Fruit fly (Drosophila melanogaster) whole organism, embryonic: ENCODE data around the gene CG42656.
A peak's percentile ranks its signal among the peaks of the same experiment; 100 is the strongest.

ENCODE experiments used
- Adf1 ChIP-seq: fragments of 200-800 bp; sonication (Bioruptor generic); IDR thresholded peaks from 2 replicates; pipeline ENCODE4 v1.3.6; 2022; ENCODE audit warnings: missing biosample characterization, missing genetic modification characterization
- CG10267 ChIP-seq: fragments of 200-800 bp; sonication (Bioruptor generic); optimal IDR thresholded peaks from 2 replicates; lab custom pipeline; 2018; ENCODE audit warnings: missing biosample characterization, mild to moderate bottlenecking, missing genetic modification characterization, moderate library complexity
- CG14710 ChIP-seq: fragments of 200-800 bp; sonication (Bioruptor generic); optimal IDR thresholded peaks from 3 replicates; lab custom pipeline; 2019; ENCODE audit warnings: missing biosample characterization, mild to moderate bottlenecking, missing genetic modification characterization, moderate library complexity
- CG16779 ChIP-seq: fragments of 200-800 bp; sonication (Bioruptor generic); IDR thresholded peaks from 2 replicates; pipeline ENCODE4 v1.3.6; 2022; ENCODE audit warnings: missing biosample characterization, missing genetic modification characterization
- CG16813 ChIP-seq: fragments of 200-800 bp; sonication (Bioruptor generic); IDR thresholded peaks from 3 replicates; pipeline ENCODE4 v1.3.6; 2022; ENCODE audit warnings: missing biosample characterization, missing genetic modification characterization; ENCODE audit not compliant: partially characterized antibody
- CG17359 ChIP-seq: fragments of 200-800 bp; sonication (Bioruptor generic); optimal IDR thresholded peaks from 3 replicates; lab custom pipeline; 2018; ENCODE audit warnings: missing biosample characterization, mild to moderate bottlenecking, missing genetic modification characterization, moderate library complexity
- CG17385 ChIP-seq: fragments of 200-800 bp; sonication (Bioruptor generic); optimal IDR thresholded peaks from 3 replicates; lab custom pipeline; 2018; ENCODE audit warnings: missing biosample characterization, mild to moderate bottlenecking, missing genetic modification characterization
- CG18011 ChIP-seq: fragments of 200-800 bp; sonication (Bioruptor generic); optimal IDR thresholded peaks from 2 replicates; lab custom pipeline; 2017; ENCODE audit warnings: missing biosample characterization, missing genetic modification characterization, mild to moderate bottlenecking, moderate library complexity, missing genotype
- CG30431 ChIP-seq: fragments of 200-800 bp; sonication (Bioruptor generic); optimal IDR thresholded peaks from 2 replicates; lab custom pipeline; 2017; ENCODE audit warnings: missing biosample characterization, missing genetic modification characterization
- CG3163 ChIP-seq: fragments of 200-800 bp; sonication (Bioruptor generic); optimal IDR thresholded peaks from 3 replicates; lab custom pipeline; 2016; ENCODE audit warnings: missing biosample characterization, missing genetic modification characterization
- CG34376 ChIP-seq: fragments of 200-800 bp; sonication (Bioruptor generic); optimal IDR thresholded peaks from 2 replicates; lab custom pipeline; 2018; ENCODE audit warnings: missing biosample characterization, mild to moderate bottlenecking, missing genetic modification characterization
- CG4730 ChIP-seq: fragments of 200-800 bp; sonication (Bioruptor generic); IDR thresholded peaks from 2 replicates; pipeline ENCODE4 v1.3.6; 2022; ENCODE audit warnings: missing biosample characterization, missing genetic modification characterization
- CG6254 ChIP-seq: fragments of 200-800 bp; sonication (Bioruptor generic); optimal IDR thresholded peaks from 3 replicates; lab custom pipeline; 2017; ENCODE audit warnings: mild to moderate bottlenecking, missing biosample characterization, missing genetic modification reagents, missing genetic modification characterization
- CG6683 ChIP-seq: fragments of 200-800 bp; sonication (Bioruptor generic); optimal IDR thresholded peaks from 2 replicates; lab custom pipeline; 2017; ENCODE audit warnings: missing biosample characterization, mild to moderate bottlenecking, missing genetic modification characterization, missing genetic modification reagents
- CG6791 ChIP-seq: fragments of 200-800 bp; sonication (Bioruptor generic); IDR thresholded peaks from 3 replicates; pipeline ENCODE4 v1.3.6; 2022; ENCODE audit warnings: missing biosample characterization, missing genetic modification characterization; ENCODE audit not compliant: partially characterized antibody
- Dip3 ChIP-seq: fragments of 200-800 bp; sonication (Bioruptor generic); optimal IDR thresholded peaks from 3 replicates; lab custom pipeline; 2016; ENCODE audit warnings: missing biosample characterization, missing genetic modification characterization
- E2f2 ChIP-seq: fragments of 200-800 bp; sonication (Bioruptor generic); IDR thresholded peaks from 2 replicates; pipeline ENCODE4 v1.3.6; 2022; ENCODE audit warnings: missing biosample characterization, missing genetic modification characterization
- Fer3 ChIP-seq: fragments of 200-800 bp; sonication (Bioruptor generic); optimal IDR thresholded peaks from 2 replicates; lab custom pipeline; 2018; ENCODE audit warnings: missing biosample characterization, mild to moderate bottlenecking, missing genetic modification characterization, moderate library complexity
- HLH4C ChIP-seq: fragments of 200-800 bp; sonication (Bioruptor generic); IDR thresholded peaks from 3 replicates; pipeline ENCODE4 v1.3.6; 2022; ENCODE audit warnings: missing biosample characterization, missing genetic modification characterization; ENCODE audit not compliant: partially characterized antibody
- Lhr ChIP-seq: fragments of 200-800 bp; sonication (Bioruptor generic); optimal IDR thresholded peaks from 3 replicates; lab custom pipeline; 2017; ENCODE audit warnings: mild to moderate bottlenecking, missing biosample characterization, missing genetic modification reagents, missing genetic modification characterization
- Med ChIP-seq: fragments of 200-800 bp; sonication (Bioruptor generic); peaks from one replicate; lab custom pipeline; 2016; ENCODE audit warnings: missing biosample characterization, missing genetic modification characterization, mild to moderate bottlenecking, inconsistent platforms, moderate library complexity
- Nf-YC ChIP-seq: fragments of 200-800 bp; optimal IDR thresholded peaks from 3 replicates; lab custom pipeline; 2019; ENCODE audit warnings: missing biosample characterization, mild to moderate bottlenecking, missing genetic modification characterization, moderate library complexity
- Pdp1 ChIP-seq, 2 experiments: fragments of 200-800 bp; sonication (Bioruptor generic); optimal IDR thresholded peaks; 3 replicates each; lab custom pipeline; 2016; ENCODE audit warnings: missing biosample characterization in 2 of 2, missing genetic modification characterization in 2 of 2, mild to moderate bottlenecking in 1 of 2, moderate library complexity in 1 of 2
- Poxn ChIP-seq: fragments of 200-800 bp; sonication (Bioruptor generic); IDR thresholded peaks from 2 replicates; pipeline ENCODE4 v1.3.6; 2022; ENCODE audit warnings: missing biosample characterization, missing genetic modification characterization
- Xbp1 ChIP-seq: fragments of 200-800 bp; sonication (Bioruptor generic); optimal IDR thresholded peaks from 3 replicates; lab custom pipeline; 2016; ENCODE audit warnings: missing biosample characterization, mild to moderate bottlenecking, missing genetic modification characterization
- cad ChIP-seq: fragments of >200 bp; optimal IDR thresholded peaks from 2 replicates; lab custom pipeline; 2017; ENCODE audit warnings: missing biosample characterization, missing genetic modification characterization
- chinmo ChIP-seq: fragments of 200-800 bp; sonication (Bioruptor generic); IDR thresholded peaks from 4 replicates; pipeline ENCODE4 v1.3.6; 2022; ENCODE audit warnings: missing biosample characterization, missing genetic modification characterization; ENCODE audit not compliant: partially characterized antibody
- cwo ChIP-seq: fragments of 200-800 bp; sonication (Bioruptor generic); optimal IDR thresholded peaks from 3 replicates; lab custom pipeline; 2017; ENCODE audit warnings: missing biosample characterization, missing genetic modification characterization, mild to moderate bottlenecking, moderate library complexity, missing genetic modification reagents
- dpn ChIP-seq, 2 experiments: fragments of 200-800 bp; sonication (Bioruptor generic); optimal IDR thresholded peaks; 3 replicates each; lab custom pipeline; 2016; ENCODE audit warnings: missing biosample characterization in 2 of 2, missing genetic modification characterization in 2 of 2
- dysf ChIP-seq: fragments of 200-800 bp; sonication (Bioruptor generic); IDR thresholded peaks from 3 replicates; pipeline ENCODE4 v1.3.6; 2022; ENCODE audit warnings: missing biosample characterization, missing genetic modification characterization
- exex ChIP-seq: fragments of 200-800 bp; sonication (Bioruptor generic); optimal IDR thresholded peaks from 4 replicates; lab custom pipeline; 2018; ENCODE audit warnings: missing biosample characterization, mild to moderate bottlenecking, missing genetic modification characterization, moderate library complexity
- fd102C ChIP-seq: fragments of 200-800 bp; sonication (Bioruptor generic); optimal IDR thresholded peaks from 2 replicates; lab custom pipeline; 2018; ENCODE audit warnings: missing biosample characterization, mild to moderate bottlenecking, missing genetic modification characterization, moderate library complexity
- grn ChIP-seq: fragments of 200-800 bp; sonication (Bioruptor generic); optimal IDR thresholded peaks from 3 replicates; lab custom pipeline; 2017; ENCODE audit warnings: missing biosample characterization, missing genetic modification characterization
- jumu ChIP-seq: fragments of 200-800 bp; sonication (Bioruptor generic); optimal IDR thresholded peaks from 3 replicates; lab custom pipeline; 2016; ENCODE audit warnings: missing biosample characterization, missing genetic modification characterization
- lola ChIP-seq, 3 experiments: fragments of >200 bp in 2 of 3; fragments of 200-800 bp in 1 of 3; sonication (Bioruptor generic) in 1 of 3; optimal IDR thresholded peaks; 2 replicates each; lab custom pipeline; 2017 to 2019; ENCODE audit warnings: missing biosample characterization in 3 of 3, missing genetic modification characterization in 3 of 3, mild to moderate bottlenecking in 1 of 3, moderate library complexity in 1 of 3
- mirr ChIP-seq: fragments of 200-800 bp; sonication (Bioruptor generic); optimal IDR thresholded peaks from 3 replicates; lab custom pipeline; 2018; ENCODE audit warnings: missing biosample characterization, mild to moderate bottlenecking, missing genetic modification characterization
- mld ChIP-seq: fragments of 200-800 bp; sonication (Bioruptor generic); IDR thresholded peaks from 3 replicates; pipeline ENCODE4 v1.3.6; 2022; ENCODE audit warnings: missing biosample characterization, missing genetic modification characterization; ENCODE audit not compliant: partially characterized antibody
- nau ChIP-seq: fragments of 200-800 bp; sonication (Bioruptor generic); optimal IDR thresholded peaks from 3 replicates; lab custom pipeline; 2017; ENCODE audit warnings: missing biosample characterization, mild to moderate bottlenecking, missing genetic modification characterization, missing genetic modification reagents
- pho ChIP-seq: fragments of 200-800 bp; sonication (Bioruptor generic); optimal IDR thresholded peaks from 2 replicates; lab custom pipeline; 2016; ENCODE audit warnings: missing biosample characterization, missing genetic modification characterization
- sug ChIP-seq: fragments of 200-800 bp; optimal IDR thresholded peaks from 2 replicates; lab custom pipeline; 2019; ENCODE audit warnings: missing biosample characterization, mild to moderate bottlenecking, missing genetic modification characterization, moderate library complexity
- zen2 ChIP-seq: fragments of 200-800 bp; sonication (Bioruptor generic); IDR thresholded peaks from 3 replicates; pipeline ENCODE4 v1.3.6; 2022; ENCODE audit warnings: missing biosample characterization, missing genetic modification characterization; ENCODE audit not compliant: partially characterized antibody

Gene CG42656

DNA sequence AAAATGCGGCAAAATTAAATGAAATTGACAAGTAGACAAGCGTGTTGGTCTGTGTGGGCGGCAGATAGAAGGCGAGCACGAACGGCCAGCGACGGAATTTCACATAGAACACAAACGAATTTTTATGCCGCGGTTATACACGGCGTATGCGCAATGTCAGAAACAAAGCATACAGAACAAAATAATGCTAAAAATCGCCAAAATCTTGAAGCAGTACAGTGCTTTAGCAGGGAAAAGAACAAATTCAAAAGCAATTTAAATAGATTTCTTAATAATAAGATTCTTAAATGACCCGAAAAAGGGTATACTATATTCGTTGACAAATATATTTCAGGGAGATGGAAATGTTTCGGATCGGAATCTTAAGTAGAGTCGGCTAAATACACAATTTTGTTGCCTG, 7.4 kb upstream of the CG42656 start (continued):
- TF ChIP-seq CG6683 (GFP tag; lab: Kevin White, UChicago) (no peak), CG4730 (GFP tag; lab: Robert Waterston, UW) (no peak), CG16813 (GFP tag; lab: Robert Waterston, UW) (no peak), Dip3 (GFP tag; lab: Kevin White, UChicago) (peak; percentile 43), dpn (GFP tag; optimal IDR thresholded peaks at IDR 0.05; lab: Kevin White, UChicago) (peak in 1 of 2 experiments; percentile 51), jumu (GFP tag; lab: Kevin White, UChicago) (no peak), CG16779 (no peak), CG17385 (GFP tag; lab: Kevin White, UChicago) (no peak), CG14710 (tag; lab: Kevin White, UChicago) (no peak), zen2 (GFP tag; lab: Robert Waterston, UW) (no peak), CG18011 (no peak), E2f2 (GFP tag; lab: Robert Waterston, UW) (no peak), fd102C (no peak), HLH4C (GFP tag; lab: Robert Waterston, UW) (no peak), CG6791 (GFP tag; lab: Robert Waterston, UW) (no peak), CG10267 (tag; lab: Kevin White, UChicago) (no peak), pho (GFP tag; lab: Kevin White, UChicago) (peak; percentile 2), nau (GFP tag; lab: Kevin White, UChicago) (no peak), Poxn (GFP tag; lab: Robert Waterston, UW) (no peak), mld (GFP tag; lab: Robert Waterston, UW) (no peak)

DNA sequence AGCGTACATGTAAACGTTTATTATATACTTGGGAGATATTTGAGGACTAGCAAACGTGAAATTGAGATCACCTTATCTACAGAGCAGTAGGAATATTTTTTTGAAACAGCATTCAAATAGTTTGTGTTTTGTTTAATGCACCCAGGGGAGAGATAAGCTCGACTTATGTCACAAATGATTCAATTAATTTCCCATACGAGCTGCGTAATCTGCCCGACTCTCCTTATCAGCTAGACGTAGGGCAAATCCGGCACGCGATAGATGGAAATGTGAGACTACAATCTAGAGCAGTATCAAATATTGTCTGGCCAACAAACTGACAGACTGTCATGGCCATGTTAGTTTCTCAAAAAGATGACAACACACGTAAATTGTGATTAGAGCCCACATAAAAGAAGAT, 6.4 kb upstream of the CG42656 start:
- TF ChIP-seq grn (GFP tag; lab: Kevin White, UChicago), result peak; percentile 48
- no peak for TF ChIP-seq Adf1
- TF ChIP-seq Nf-YC (tag; lab: Kevin White, UChicago), result no peak
- peak; percentile 67 for TF ChIP-seq sug (tag; lab: Kevin White, UChicago)
- no peak for TF ChIP-seq Fer3 (tag; lab: Kevin White, UChicago)
- no peak for TF ChIP-seq dysf (GFP tag; lab: Robert Waterston, UW)
- no peak for TF ChIP-seq CG30431 (GFP tag; lab: Kevin White, UChicago)
- TF ChIP-seq lola (GFP tag; optimal IDR thresholded peaks at IDR 0.05; lab: Kevin White, UChicago), result no peak
- no peak for TF ChIP-seq CG6683 (GFP tag; lab: Kevin White, UChicago)
- peak; percentile 73 for TF ChIP-seq CG34376 (GFP tag; lab: Kevin White, UChicago)
- TF ChIP-seq CG17359 (tag; lab: Kevin White, UChicago), result no peak
- no peak for TF ChIP-seq Xbp1 (GFP tag; lab: Kevin White, UChicago)
- peak in 1 of 2 experiments; percentile 95 for TF ChIP-seq Pdp1 (GFP tag; optimal IDR thresholded peaks at IDR 0.05; lab: Kevin White, UChicago)
- TF ChIP-seq Lhr (GFP tag; lab: Kevin White, UChicago), result no peak
- no peak for TF ChIP-seq CG6254 (GFP tag; lab: Kevin White, UChicago)
- no peak for TF ChIP-seq cad (GFP tag; lab: Kevin White, UChicago)
- TF ChIP-seq CG3163, result no peak
- TF ChIP-seq exex (tag; lab: Kevin White, UChicago), result peak; percentile 71
- TF ChIP-seq cwo, result peak; percentile 70
- TF ChIP-seq Med (GFP tag; lab: Kevin White, UChicago), result peak; percentile 32
- TF ChIP-seq mirr (GFP tag; lab: Kevin White, UChicago), result peak; percentile 87
- 0 out of 4 replicates have a peak, but pooled peaks have one; percentile 18 for TF ChIP-seq chinmo (GFP tag; lab: Robert Waterston, UW)
- TF ChIP-seq, all 482 proteins: peak for 9
